Worm (Caenorhabditis elegans) whole organism, late embryonic: ENCODE results near the gene ska-3.
A peak's percentile ranks its signal among the peaks of the same experiment; 100 is the strongest.

Experiments
- F13H6.1 ChIP-seq: sonication (generic microtip); optimal IDR thresholded peaks from 2 replicates; lab custom pipeline; 2016; ENCODE audit warnings: missing genetic modification characterization, missing compliant biosample characterization
- Y22D7AL.16 ChIP-seq: sonication (generic microtip); optimal IDR thresholded peaks from 2 replicates; lab custom pipeline; 2016; ENCODE audit warnings: missing genetic modification characterization, missing compliant biosample characterization
- ceh-14 ChIP-seq: sonication (generic microtip); optimal IDR thresholded peaks from 2 replicates; lab custom pipeline; 2016; ENCODE audit warnings: missing genotype, missing genetic modification characterization, missing compliant biosample characterization
- ceh-18 ChIP-seq: sonication (generic microtip); optimal IDR thresholded peaks from 2 replicates; lab custom pipeline; 2016; ENCODE audit warnings: missing genetic modification characterization, missing compliant biosample characterization
- ceh-19 ChIP-seq: fragments of 200-800 bp; sonication (Bioruptor generic); optimal IDR thresholded peaks from 2 replicates; lab custom pipeline; 2018; ENCODE audit warnings: mild to moderate bottlenecking, missing genetic modification characterization, missing compliant biosample characterization
- ceh-22 ChIP-seq: sonication (generic microtip); optimal IDR thresholded peaks from 2 replicates; lab custom pipeline; 2017; ENCODE audit warnings: missing biosample characterization, missing genetic modification characterization
- ceh-24 ChIP-seq: sonication (generic microtip); optimal IDR thresholded peaks from 2 replicates; lab custom pipeline; 2016; ENCODE audit warnings: mild to moderate bottlenecking, missing genetic modification characterization, missing compliant biosample characterization
- ceh-31 ChIP-seq: sonication (generic microtip); optimal IDR thresholded peaks from 2 replicates; lab custom pipeline; 2016; ENCODE audit warnings: missing genetic modification characterization, missing compliant biosample characterization
- ceh-34 ChIP-seq: sonication (generic microtip); optimal IDR thresholded peaks from 2 replicates; lab custom pipeline; 2016; ENCODE audit warnings: mild to moderate bottlenecking, missing genetic modification characterization, missing compliant biosample characterization
- ceh-45 ChIP-seq: fragments of 200-800 bp; sonication (Bioruptor generic); IDR thresholded peaks from 2 replicates; pipeline ENCODE4 v1.3.6; 2022; ENCODE audit warnings: missing genetic modification reagents, missing genetic modification characterization, missing compliant biosample characterization
- ceh-48 ChIP-seq: sonication (generic microtip); optimal IDR thresholded peaks from 2 replicates; lab custom pipeline; 2016; ENCODE audit warnings: missing genetic modification characterization, inconsistent platforms, missing compliant biosample characterization
- ceh-6 ChIP-seq: fragments of 200-800 bp; sonication (Bioruptor generic); optimal IDR thresholded peaks from 2 replicates; lab custom pipeline; 2018; ENCODE audit warnings: mild to moderate bottlenecking, missing genetic modification characterization, missing compliant biosample characterization
- ceh-9 ChIP-seq: sonication (generic microtip); optimal IDR thresholded peaks from 2 replicates; lab custom pipeline; 2016; ENCODE audit warnings: mild to moderate bottlenecking, missing genetic modification characterization, inconsistent platforms, missing compliant biosample characterization
- fax-1 ChIP-seq: sonication (generic microtip); optimal IDR thresholded peaks from 2 replicates; lab custom pipeline; 2016; ENCODE audit warnings: missing genotype, missing genetic modification characterization, missing compliant biosample characterization
- fkh-6 ChIP-seq: sonication (generic microtip); optimal IDR thresholded peaks from 2 replicates; lab custom pipeline; 2016; ENCODE audit warnings: missing genetic modification characterization, missing compliant biosample characterization
- gmeb-2 ChIP-seq: sonication (generic microtip); optimal IDR thresholded peaks from 2 replicates; lab custom pipeline; 2016; ENCODE audit warnings: missing genetic modification characterization, inconsistent platforms, missing compliant biosample characterization
- hlh-15 ChIP-seq: sonication (generic microtip); optimal IDR thresholded peaks from 2 replicates; lab custom pipeline; 2016; ENCODE audit warnings: missing genetic modification characterization, missing compliant biosample characterization
- hlh-30 ChIP-seq: sonication (generic microtip); optimal IDR thresholded peaks from 2 replicates; lab custom pipeline; 2017; ENCODE audit warnings: antibody characterized with exemption, missing genetic modification characterization, missing compliant biosample characterization; ENCODE audit not compliant: insufficient read depth
- hlh-6 ChIP-seq: sonication (generic microtip); optimal IDR thresholded peaks from 2 replicates; lab custom pipeline; 2016; ENCODE audit warnings: missing genotype, missing genetic modification characterization, missing compliant biosample characterization
- lim-6 ChIP-seq: sonication (generic microtip); optimal IDR thresholded peaks from 2 replicates; lab custom pipeline; 2016; ENCODE audit warnings: missing genetic modification characterization, missing compliant biosample characterization
- lin-11 ChIP-seq: fragments of 200-800 bp; sonication (Bioruptor generic); optimal IDR thresholded peaks from 2 replicates; lab custom pipeline; 2018; ENCODE audit warnings: mild to moderate bottlenecking, missing genetic modification characterization, missing compliant biosample characterization
- mec-3 ChIP-seq: sonication (generic microtip); optimal IDR thresholded peaks from 2 replicates; lab custom pipeline; 2016; ENCODE audit warnings: borderline replicate concordance, missing genetic modification characterization, missing compliant biosample characterization
- nfya-1 ChIP-seq: sonication (generic microtip); optimal IDR thresholded peaks from 2 replicates; lab custom pipeline; 2017; ENCODE audit warnings: missing genetic modification characterization, mild to moderate bottlenecking, missing compliant biosample characterization, antibody characterized with exemption, moderate library complexity
- nhr-232 ChIP-seq: sonication (generic microtip); optimal IDR thresholded peaks from 2 replicates; lab custom pipeline; 2016; ENCODE audit warnings: missing genetic modification characterization, missing compliant biosample characterization
- odd-2 ChIP-seq: sonication (generic microtip); optimal IDR thresholded peaks from 2 replicates; lab custom pipeline; 2017; ENCODE audit warnings: antibody characterized with exemption, mild to moderate bottlenecking, missing genetic modification characterization, missing compliant biosample characterization
- pag-3 ChIP-seq: sonication (generic microtip); optimal IDR thresholded peaks from 2 replicates; lab custom pipeline; 2016; ENCODE audit warnings: missing compliant biosample characterization, missing genetic modification characterization, borderline replicate concordance
- pat-9 ChIP-seq: fragments of 200-800 bp; sonication (Bioruptor generic); optimal IDR thresholded peaks from 2 replicates; lab custom pipeline; 2018; ENCODE audit warnings: mild to moderate bottlenecking, missing genetic modification characterization, moderate library complexity, missing compliant biosample characterization
- pqm-1 ChIP-seq: sonication (generic microtip); optimal IDR thresholded peaks from 2 replicates; lab custom pipeline; 2016; ENCODE audit warnings: missing genetic modification characterization, missing compliant biosample characterization
- pros-1 ChIP-seq: fragments of 150-350 bp; optimal IDR thresholded peaks from 2 replicates; lab custom pipeline; 2014; ENCODE audit warnings: missing biosample characterization, missing genetic modification reagents, missing genetic modification characterization
- sox-4 ChIP-seq: sonication (generic microtip); optimal IDR thresholded peaks from 2 replicates; lab custom pipeline; 2017; ENCODE audit warnings: mild to moderate bottlenecking, missing genetic modification characterization, inconsistent platforms, missing compliant biosample characterization
- syd-9 ChIP-seq: sonication (generic microtip); optimal IDR thresholded peaks from 2 replicates; lab custom pipeline; 2016; ENCODE audit warnings: mild to moderate bottlenecking, missing genetic modification characterization, moderate library complexity, missing compliant biosample characterization
- tbx-7 ChIP-seq: sonication (generic microtip); optimal IDR thresholded peaks from 2 replicates; lab custom pipeline; 2016; ENCODE audit warnings: missing genotype, missing genetic modification characterization, missing compliant biosample characterization
- ttx-3 ChIP-seq: sonication (generic microtip); optimal IDR thresholded peaks from 2 replicates; lab custom pipeline; 2016; ENCODE audit warnings: missing genetic modification reagents, missing genetic modification characterization, missing compliant biosample characterization
- unc-3 ChIP-seq, 2 experiments: fragments of 200-800 bp in 1 of 2; sonication (Bioruptor generic) in 1 of 2; sonication (generic microtip) in 1 of 2; conservative IDR thresholded peaks in 1 of 2; optimal IDR thresholded peaks in 1 of 2; 2 replicates each; pipeline versions ENCODE4 v1.3.6 to Lab custom; 2016 to 2022; ENCODE audit warnings: missing compliant biosample characterization in 2 of 2, missing genetic modification characterization in 2 of 2, missing genetic modification reagents in 1 of 2
- unc-42 ChIP-seq: sonication (generic microtip); optimal IDR thresholded peaks from 2 replicates; lab custom pipeline; 2016; ENCODE audit warnings: missing genotype, missing genetic modification characterization, missing compliant biosample characterization

ska-3 gene

ce11 chrIII:5653692-5654105, 25.1 kb downstream of the ska-3 start:
- TF ChIP-seq sox-4 (tag; lab: Kevin White, UChicago) (no peak), F13H6.1 (tag; lab: Kevin White, UChicago) (no peak), ceh-18 (no peak), lin-11 (no peak), pros-1 (no peak), gmeb-2 (no peak), ceh-22 (no peak), ceh-31 (tag; lab: Kevin White, UChicago) (no peak), pag-3 (tag; lab: Kevin White, UChicago) (no peak), fax-1 (tag; lab: Kevin White, UChicago) (no peak), odd-2 (no peak), Y22D7AL.16 (tag; lab: Kevin White, UChicago) (no peak), hlh-6 (no peak), ceh-19 (no peak), nfya-1 (tag; lab: Kevin White, UChicago) (no peak), unc-3 (GFP tag; conservative IDR thresholded peaks at IDR 0.05; lab: Robert Waterston, UW) (no peak), unc-3 (tag; optimal IDR thresholded peaks at IDR 0.05; lab: Kevin White, UChicago) (no peak), pqm-1 (tag; lab: Kevin White, UChicago) (no peak)

- TF ChIP-seq hlh-30 (tag; lab: Kevin White, UChicago): peak; percentile 51
- no peak for TF ChIP-seq ceh-34 (tag; lab: Kevin White, UChicago)
- peak; percentile 69 for TF ChIP-seq ceh-14 (tag; lab: Kevin White, UChicago)
Observed at ce11 chrIII:5642692-5643091, 36.1 kb downstream of the ska-3 start.

- TF ChIP-seq ceh-45 (GFP tag; lab: Robert Waterston, UW): no peak
- no peak for TF ChIP-seq ceh-6 (GFP tag; lab: Kevin White, UChicago)
- TF ChIP-seq pqm-1 (tag; lab: Kevin White, UChicago): no peak
- TF ChIP-seq hlh-30 (tag; lab: Kevin White, UChicago): no peak
- TF ChIP-seq syd-9 (tag; lab: Kevin White, UChicago): no peak
- TF ChIP-seq fax-1 (tag; lab: Kevin White, UChicago): no peak
- peak; percentile 3 for TF ChIP-seq unc-42
- peak; percentile 47 for TF ChIP-seq nfya-1 (tag; lab: Kevin White, UChicago)
- no peak for TF ChIP-seq tbx-7 (tag; lab: Kevin White, UChicago)
- no peak for TF ChIP-seq nhr-232 (tag; lab: Kevin White, UChicago)
- TF ChIP-seq ceh-14 (tag; lab: Kevin White, UChicago): no peak
- TF ChIP-seq mec-3 (tag; lab: Kevin White, UChicago): no peak
- no peak for TF ChIP-seq lim-6 (tag; lab: Kevin White, UChicago)
- TF ChIP-seq fkh-6 (tag; lab: Kevin White, UChicago): no peak
Observed at ce11 chrIII:5639893-5640292, 38.9 kb downstream of the ska-3 start.

- no peak for TF ChIP-seq ceh-48
- TF ChIP-seq hlh-15 (tag; lab: Kevin White, UChicago): no peak
- no peak for TF ChIP-seq pag-3 (tag; lab: Kevin White, UChicago)
- TF ChIP-seq odd-2: no peak
- TF ChIP-seq ceh-9 (tag; lab: Kevin White, UChicago): no peak
- TF ChIP-seq pat-9: no peak
- no peak for TF ChIP-seq ttx-3 (tag; lab: Kevin White, UChicago)
- no peak for TF ChIP-seq ceh-24
- TF ChIP-seq pros-1: no peak
- TF ChIP-seq unc-3 (GFP tag; conservative IDR thresholded peaks at IDR 0.05; lab: Robert Waterston, UW): no peak
- TF ChIP-seq unc-3 (tag; optimal IDR thresholded peaks at IDR 0.05; lab: Kevin White, UChicago): no peak
- no peak for TF ChIP-seq pqm-1 (tag; lab: Kevin White, UChicago)
- no peak for TF ChIP-seq lin-11
Observed at ce11 chrIII:5635179-5635578, 43.6 kb downstream of the ska-3 start, which contains the start of gene ckk-1. Gene ckk-1 (plus strand): TSS chrIII:5635479.
